Fruit fly (Drosophila melanogaster) whole organism: ENCODE results near the gene Rab1.

Experiments
- CG8478 ChIP-seq: fragments of >200 bp; optimal IDR thresholded peaks from 2 replicates; lab custom pipeline; 2018; ENCODE audit warnings: inconsistent platforms
- Dll ChIP-seq: fragments of >200 bp; optimal IDR thresholded peaks from 2 replicates; lab custom pipeline; 2017
- EcR ChIP-seq, 2 experiments: fragments of >200 bp; optimal IDR thresholded peaks; 2 replicates each; lab custom pipeline; 2017; ENCODE audit warnings: missing biosample characterization in 2 of 2, missing genetic modification characterization in 2 of 2, missing genetic modification reagents in 2 of 2
- pan ChIP-seq: fragments of >200 bp; optimal IDR thresholded peaks from 2 replicates; lab custom pipeline; 2017
- psq ChIP-seq: fragments of >200 bp; optimal IDR thresholded peaks from 2 replicates; lab custom pipeline; 2017
- usp ChIP-seq: fragments of >200 bp; optimal IDR thresholded peaks from 2 replicates; lab custom pipeline; 2017; ENCODE audit warnings: missing biosample characterization, missing genetic modification characterization, mixed read lengths

Rab1 gene

dm6 chr3R:21274870-21275269 lies 6.0 kb upstream of the Rab1 start:
- TF ChIP-seq psq (no peak), CG8478 (lab: Kevin White, UChicago) (no peak), pan (lab: Kevin White, UChicago) (no peak), usp (no peak), EcR (GFP tag; optimal IDR thresholded peaks at IDR 0.05; lab: Kevin White, UChicago) (no peak), Dll (lab: Kevin White, UChicago) (no peak)

DNA sequence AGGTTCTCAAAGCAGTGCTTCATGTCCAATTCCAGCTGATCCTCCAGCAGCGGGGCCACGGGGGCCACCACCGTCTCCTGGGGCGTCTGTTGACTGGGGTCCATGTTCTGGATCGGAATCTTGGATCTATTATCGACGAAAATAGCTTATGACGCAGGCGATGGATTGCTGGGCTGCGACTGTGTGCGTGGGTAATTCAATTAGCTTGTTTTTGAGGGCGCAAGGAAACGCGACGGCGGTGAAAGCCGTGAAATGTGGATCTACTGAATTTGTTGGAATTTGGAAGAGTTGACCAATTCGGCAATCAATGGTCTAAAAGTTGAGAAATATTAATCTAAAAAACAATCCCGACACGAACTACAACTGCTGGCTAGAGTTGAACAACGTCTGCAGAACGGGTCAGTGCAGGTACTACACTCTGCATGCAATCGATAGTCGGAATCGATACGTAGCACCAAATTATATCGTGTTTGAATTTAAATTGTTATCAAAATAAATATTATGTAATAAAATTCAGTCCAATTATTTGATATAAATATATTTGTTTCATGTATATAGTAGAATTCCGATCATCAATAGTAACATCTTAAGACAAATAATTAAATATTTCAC lies 4.7 kb upstream of the Rab1 start, which contains the start of gene CG3308:
Gene CG3308 (minus strand): TSS at position 391 of the 612 bp plus-strand sequence.
- no peak for TF ChIP-seq CG8478 (lab: Kevin White, UChicago)
- TF ChIP-seq Dll (lab: Kevin White, UChicago), result no peak
- TF ChIP-seq usp, result no peak
- TF ChIP-seq EcR (GFP tag; optimal IDR thresholded peaks at IDR 0.05; lab: Kevin White, UChicago), result no peak

dm6 chr3R:21271208-21271607 lies 2.3 kb upstream of the Rab1 start:
- TF ChIP-seq psq (no peak), pan (lab: Kevin White, UChicago) (no peak)

- no peak for TF ChIP-seq psq
- no peak for TF ChIP-seq CG8478 (lab: Kevin White, UChicago)
- TF ChIP-seq pan (lab: Kevin White, UChicago), result no peak
- no peak for TF ChIP-seq usp
- no peak for TF ChIP-seq EcR (GFP tag; optimal IDR thresholded peaks at IDR 0.05; lab: Kevin White, UChicago)
- TF ChIP-seq Dll (lab: Kevin White, UChicago), result no peak
Observed at dm6 chr3R:21270609-21271143, 1.8 kb upstream of the Rab1 start.

dm6 chr3R:21269923-21270322 lies 1.1 kb upstream of the Rab1 start, which contains the start of the genes AP-2sigma and Idi:
TSS of gene AP-2sigma (minus strand) at chr3R:21270075.
TSS of gene Idi (plus strand) at chr3R:21270126.
- TF ChIP-seq usp (no peak), CG8478 (lab: Kevin White, UChicago) (no peak)

DNA sequence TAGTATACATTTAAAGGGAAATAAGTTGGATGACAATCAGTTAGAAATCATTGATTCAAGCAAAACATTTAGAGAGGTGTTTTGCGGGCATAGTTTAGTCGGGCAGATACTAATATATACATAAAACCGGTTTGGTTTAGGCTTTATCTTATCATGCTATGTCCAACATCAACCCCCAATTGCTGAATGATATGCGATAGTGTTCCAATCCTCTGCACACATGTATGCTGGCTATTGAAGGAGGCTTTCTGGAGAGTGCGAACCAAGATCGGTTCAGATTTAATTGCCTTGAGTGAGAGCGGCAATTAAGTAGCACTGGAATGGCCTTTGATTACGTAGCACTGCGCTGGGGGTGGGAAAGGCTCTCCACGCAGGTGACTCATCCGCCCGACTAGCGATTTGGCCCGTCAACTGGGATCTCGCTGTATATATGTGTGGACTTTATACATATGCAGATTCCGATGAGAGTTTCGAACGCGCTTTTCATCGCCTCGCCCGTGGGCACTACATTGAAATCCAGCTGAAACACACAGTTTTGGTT lies 818 bp downstream of the Rab1 start:
- TF ChIP-seq usp (no peak), Dll (lab: Kevin White, UChicago) (no peak), EcR (GFP tag; optimal IDR thresholded peaks at IDR 0.05; lab: Kevin White, UChicago) (no peak), CG8478 (lab: Kevin White, UChicago) (no peak), pan (lab: Kevin White, UChicago) (no peak), psq (no peak)

DNA sequence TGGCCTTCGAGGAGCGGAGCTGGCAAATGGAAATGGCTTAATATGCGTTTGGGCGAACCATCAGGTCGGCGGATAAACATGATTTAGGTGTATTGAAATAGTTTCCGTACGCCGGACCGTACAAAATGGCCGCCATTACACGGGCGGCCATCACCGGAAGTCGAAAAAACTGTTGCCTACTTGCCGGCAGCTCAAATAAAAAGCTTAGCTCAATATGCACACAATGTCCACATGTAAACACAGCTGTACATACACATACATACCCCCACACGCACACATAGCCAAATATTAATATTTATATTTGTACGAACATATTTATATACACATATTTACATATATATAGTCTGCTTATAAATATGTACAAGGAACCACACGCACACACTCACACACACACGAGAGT lies 5.7 kb downstream of the Rab1 start:
- no peak for TF ChIP-seq psq
- TF ChIP-seq Dll (lab: Kevin White, UChicago), result no peak
- no peak for TF ChIP-seq CG8478 (lab: Kevin White, UChicago)
- no peak for TF ChIP-seq usp
- no peak for TF ChIP-seq pan (lab: Kevin White, UChicago)
- no peak for TF ChIP-seq EcR (GFP tag; optimal IDR thresholded peaks at IDR 0.05; lab: Kevin White, UChicago)

DNA sequence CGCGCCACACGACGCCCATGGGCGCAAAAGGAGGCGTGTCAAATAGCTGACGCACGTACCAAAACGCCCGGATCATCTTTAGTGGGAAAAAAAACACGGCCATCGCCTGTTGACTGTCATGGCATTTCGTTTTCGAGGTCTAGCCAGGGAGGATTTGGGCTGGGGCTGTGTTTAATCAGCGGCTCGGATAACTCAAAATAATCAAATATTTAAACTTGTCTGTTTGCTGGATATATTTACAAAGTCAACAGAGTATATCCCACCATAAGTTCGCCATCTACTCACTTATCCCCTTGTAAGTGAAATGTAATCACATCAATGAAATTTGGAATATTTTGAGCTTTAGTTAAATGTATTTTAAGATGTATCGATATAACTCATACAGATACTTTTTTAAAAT lies 8.1 kb downstream of the Rab1 start:
- TF ChIP-seq EcR (GFP tag; optimal IDR thresholded peaks at IDR 0.05; lab: Kevin White, UChicago) (no peak), Dll (lab: Kevin White, UChicago) (no peak), pan (lab: Kevin White, UChicago) (no peak), CG8478 (lab: Kevin White, UChicago) (no peak), usp (no peak), psq (no peak)

- TF ChIP-seq EcR (GFP tag; optimal IDR thresholded peaks at IDR 0.05; lab: Kevin White, UChicago), result no peak
- TF ChIP-seq CG8478 (lab: Kevin White, UChicago), result no peak
- TF ChIP-seq usp, result no peak
- TF ChIP-seq pan (lab: Kevin White, UChicago), result no peak
- TF ChIP-seq psq, result no peak
- no peak for TF ChIP-seq Dll (lab: Kevin White, UChicago)
Observed at dm6 chr3R:21254296-21254695, 14.6 kb downstream of the Rab1 start.

- TF ChIP-seq usp, result no peak
- no peak for TF ChIP-seq Dll (lab: Kevin White, UChicago)
- no peak for TF ChIP-seq pan (lab: Kevin White, UChicago)
- TF ChIP-seq EcR (GFP tag; optimal IDR thresholded peaks at IDR 0.05; lab: Kevin White, UChicago), result no peak
- no peak for TF ChIP-seq psq
- TF ChIP-seq CG8478 (lab: Kevin White, UChicago), result no peak
Observed at dm6 chr3R:21252478-21252877, 16.4 kb downstream of the Rab1 start.

dm6 chr3R:21246492-21247061 lies 22.3 kb downstream of the Rab1 start, which contains the start of gene ETHR:
TSS of gene ETHR (plus strand) at chr3R:21247011.
- TF ChIP-seq CG8478 (lab: Kevin White, UChicago) (no peak), psq (no peak), usp (no peak), EcR (GFP tag; optimal IDR thresholded peaks at IDR 0.05; lab: Kevin White, UChicago) (no peak), Dll (lab: Kevin White, UChicago) (no peak), pan (lab: Kevin White, UChicago) (no peak)

DNA sequence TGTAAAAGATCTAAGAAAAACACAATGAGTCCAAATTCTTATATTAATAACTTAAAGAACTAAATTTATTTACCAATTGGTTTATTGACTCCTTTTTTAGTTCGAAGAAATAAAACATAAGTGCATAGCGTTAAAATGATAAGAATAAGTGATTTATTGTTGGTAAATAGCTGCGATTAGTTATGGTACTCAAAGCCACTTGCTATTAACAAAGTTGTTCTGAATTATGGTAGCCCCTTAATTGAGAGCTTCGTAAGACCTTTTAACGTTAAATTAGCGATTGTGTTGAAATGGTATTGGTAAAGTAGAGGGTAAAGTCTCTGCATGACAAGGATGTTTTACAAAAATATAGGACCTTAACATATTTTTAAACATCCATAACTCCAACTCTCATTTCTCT lies 23.0 kb downstream of the Rab1 start:
- TF ChIP-seq EcR (GFP tag; optimal IDR thresholded peaks at IDR 0.05; lab: Kevin White, UChicago) (no peak), psq (no peak), Dll (lab: Kevin White, UChicago) (no peak), CG8478 (lab: Kevin White, UChicago) (no peak), usp (no peak), pan (lab: Kevin White, UChicago) (no peak)
